Worm (Caenorhabditis elegans) whole organism, late embryonic: ENCODE results near the gene pqn-32.
"Not testable (repeated sequence)": the region's sequence is repeated elsewhere in the genome, so short reads cannot be mapped to it uniquely, and the experiment has no call there.

Experiments
- C08G9.2 ChIP-seq: sonication (generic microtip); optimal IDR thresholded peaks from 2 replicates; lab custom pipeline; 2016; ENCODE audit warnings: mild to moderate bottlenecking, missing genetic modification characterization, moderate library complexity, missing compliant biosample characterization
- C38D4.7 ChIP-seq: fragments of 200-800 bp; sonication (Bioruptor generic); optimal IDR thresholded peaks from 2 replicates; lab custom pipeline; 2018; ENCODE audit warnings: mild to moderate bottlenecking, missing genetic modification characterization, moderate library complexity, missing compliant biosample characterization
- F13H6.1 ChIP-seq: sonication (generic microtip); optimal IDR thresholded peaks from 2 replicates; lab custom pipeline; 2016; ENCODE audit warnings: missing genetic modification characterization, missing compliant biosample characterization
- Y22D7AL.16 ChIP-seq: sonication (generic microtip); optimal IDR thresholded peaks from 2 replicates; lab custom pipeline; 2016; ENCODE audit warnings: missing genetic modification characterization, missing compliant biosample characterization
- ama-1 ChIP-seq: fragments of 150-350 bp; optimal IDR thresholded peaks from 2 replicates; lab custom pipeline; 2014
- ceh-14 ChIP-seq: sonication (generic microtip); optimal IDR thresholded peaks from 2 replicates; lab custom pipeline; 2016; ENCODE audit warnings: missing genotype, missing genetic modification characterization, missing compliant biosample characterization
- ceh-19 ChIP-seq: fragments of 200-800 bp; sonication (Bioruptor generic); optimal IDR thresholded peaks from 2 replicates; lab custom pipeline; 2018; ENCODE audit warnings: mild to moderate bottlenecking, missing genetic modification characterization, missing compliant biosample characterization
- ceh-22 ChIP-seq: sonication (generic microtip); optimal IDR thresholded peaks from 2 replicates; lab custom pipeline; 2017; ENCODE audit warnings: missing biosample characterization, missing genetic modification characterization
- ceh-24 ChIP-seq: sonication (generic microtip); optimal IDR thresholded peaks from 2 replicates; lab custom pipeline; 2016; ENCODE audit warnings: mild to moderate bottlenecking, missing genetic modification characterization, missing compliant biosample characterization
- ceh-30 ChIP-seq: fragments of 150-350 bp; optimal IDR thresholded peaks from 2 replicates; lab custom pipeline; 2014; ENCODE audit warnings: missing biosample characterization, missing genetic modification characterization
- ceh-45 ChIP-seq: fragments of 200-800 bp; sonication (Bioruptor generic); IDR thresholded peaks from 2 replicates; pipeline ENCODE4 v1.3.6; 2022; ENCODE audit warnings: missing genetic modification reagents, missing genetic modification characterization, missing compliant biosample characterization
- che-1 ChIP-seq: sonication (generic microtip); optimal IDR thresholded peaks from 2 replicates; lab custom pipeline; 2016; ENCODE audit warnings: mild to moderate bottlenecking, missing genetic modification characterization, missing compliant biosample characterization
- ets-4 ChIP-seq: sonication (generic microtip); optimal IDR thresholded peaks from 2 replicates; lab custom pipeline; 2016; ENCODE audit warnings: missing genetic modification characterization, missing compliant biosample characterization
- fax-1 ChIP-seq: sonication (generic microtip); optimal IDR thresholded peaks from 2 replicates; lab custom pipeline; 2016; ENCODE audit warnings: missing genotype, missing genetic modification characterization, missing compliant biosample characterization
- fkh-6 ChIP-seq: sonication (generic microtip); optimal IDR thresholded peaks from 2 replicates; lab custom pipeline; 2016; ENCODE audit warnings: missing genetic modification characterization, missing compliant biosample characterization
- hlh-15 ChIP-seq: sonication (generic microtip); optimal IDR thresholded peaks from 2 replicates; lab custom pipeline; 2016; ENCODE audit warnings: missing genetic modification characterization, missing compliant biosample characterization
- hlh-30 ChIP-seq: sonication (generic microtip); optimal IDR thresholded peaks from 2 replicates; lab custom pipeline; 2017; ENCODE audit warnings: antibody characterized with exemption, missing genetic modification characterization, missing compliant biosample characterization; ENCODE audit not compliant: insufficient read depth
- hlh-6 ChIP-seq: sonication (generic microtip); optimal IDR thresholded peaks from 2 replicates; lab custom pipeline; 2016; ENCODE audit warnings: missing genotype, missing genetic modification characterization, missing compliant biosample characterization
- nfya-1 ChIP-seq: sonication (generic microtip); optimal IDR thresholded peaks from 2 replicates; lab custom pipeline; 2017; ENCODE audit warnings: missing genetic modification characterization, mild to moderate bottlenecking, missing compliant biosample characterization, antibody characterized with exemption, moderate library complexity
- nhr-11 ChIP-seq: fragments of 150-350 bp; optimal IDR thresholded peaks from 2 replicates; lab custom pipeline; 2014; ENCODE audit warnings: missing biosample characterization, missing genetic modification characterization
- nhr-232 ChIP-seq: sonication (generic microtip); optimal IDR thresholded peaks from 2 replicates; lab custom pipeline; 2016; ENCODE audit warnings: missing genetic modification characterization, missing compliant biosample characterization
- npax-4 ChIP-seq: sonication (generic microtip); optimal IDR thresholded peaks from 2 replicates; lab custom pipeline; 2016; ENCODE audit warnings: missing genetic modification characterization, missing compliant biosample characterization
- odd-2 ChIP-seq: sonication (generic microtip); optimal IDR thresholded peaks from 2 replicates; lab custom pipeline; 2017; ENCODE audit warnings: antibody characterized with exemption, mild to moderate bottlenecking, missing genetic modification characterization, missing compliant biosample characterization
- pag-3 ChIP-seq: sonication (generic microtip); optimal IDR thresholded peaks from 2 replicates; lab custom pipeline; 2016; ENCODE audit warnings: missing compliant biosample characterization, missing genetic modification characterization, borderline replicate concordance
- pax-1 ChIP-seq: fragments of 150-350 bp; optimal IDR thresholded peaks from 2 replicates; lab custom pipeline; 2014; ENCODE audit warnings: missing biosample characterization, missing genetic modification characterization
- rnt-1 ChIP-seq: sonication (generic microtip); optimal IDR thresholded peaks from 2 replicates; lab custom pipeline; 2016; ENCODE audit warnings: missing genetic modification characterization, missing compliant biosample characterization
- syd-9 ChIP-seq: sonication (generic microtip); optimal IDR thresholded peaks from 2 replicates; lab custom pipeline; 2016; ENCODE audit warnings: mild to moderate bottlenecking, missing genetic modification characterization, moderate library complexity, missing compliant biosample characterization
- tbx-7 ChIP-seq: sonication (generic microtip); optimal IDR thresholded peaks from 2 replicates; lab custom pipeline; 2016; ENCODE audit warnings: missing genotype, missing genetic modification characterization, missing compliant biosample characterization
- unc-42 ChIP-seq: sonication (generic microtip); optimal IDR thresholded peaks from 2 replicates; lab custom pipeline; 2016; ENCODE audit warnings: missing genotype, missing genetic modification characterization, missing compliant biosample characterization
- unc-55 ChIP-seq: sonication (generic microtip); optimal IDR thresholded peaks from 2 replicates; lab custom pipeline; 2017; ENCODE audit warnings: missing biosample characterization, missing genetic modification reagents, missing genetic modification characterization
- unc-86 ChIP-seq: sonication (generic microtip); optimal IDR thresholded peaks from 2 replicates; lab custom pipeline; 2016; ENCODE audit warnings: missing genetic modification characterization, missing compliant biosample characterization
- zip-5 ChIP-seq: sonication (generic microtip); optimal IDR thresholded peaks from 2 replicates; lab custom pipeline; 2016; ENCODE audit warnings: missing genetic modification characterization, missing compliant biosample characterization

The pqn-32 gene

DNA sequence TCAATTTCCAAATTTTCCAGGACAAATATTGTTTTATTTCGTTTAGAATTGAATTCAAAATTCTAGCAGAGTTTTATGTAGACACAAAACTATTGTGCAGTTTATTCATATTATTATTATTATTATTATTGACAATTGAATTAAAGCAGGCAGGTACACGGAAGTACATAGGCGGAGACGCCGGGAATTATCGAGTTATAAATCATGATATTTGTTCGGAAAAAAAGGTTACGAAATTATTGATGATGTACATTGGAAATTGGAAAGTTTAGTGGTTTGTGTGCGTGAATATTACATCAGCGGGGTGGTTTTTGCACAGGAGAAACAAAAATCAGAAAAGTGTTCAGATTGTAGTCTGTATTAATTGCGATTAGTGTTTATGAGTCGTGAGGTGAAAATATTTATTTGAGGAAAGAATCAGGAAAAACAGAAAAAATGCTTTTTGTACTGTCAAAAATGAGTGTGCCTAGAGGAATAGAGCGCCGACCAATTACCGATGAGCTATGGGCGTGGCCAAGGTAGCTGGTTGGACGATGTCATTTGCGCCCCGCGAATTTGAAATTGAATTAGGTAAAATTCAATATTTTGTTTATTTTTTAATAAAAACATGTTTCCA lies 31.4 kb upstream of the pqn-32 start:
- TF ChIP-seq tbx-7 (tag; lab: Kevin White, UChicago) (no peak), F13H6.1 (tag; lab: Kevin White, UChicago) (no peak)

DNA sequence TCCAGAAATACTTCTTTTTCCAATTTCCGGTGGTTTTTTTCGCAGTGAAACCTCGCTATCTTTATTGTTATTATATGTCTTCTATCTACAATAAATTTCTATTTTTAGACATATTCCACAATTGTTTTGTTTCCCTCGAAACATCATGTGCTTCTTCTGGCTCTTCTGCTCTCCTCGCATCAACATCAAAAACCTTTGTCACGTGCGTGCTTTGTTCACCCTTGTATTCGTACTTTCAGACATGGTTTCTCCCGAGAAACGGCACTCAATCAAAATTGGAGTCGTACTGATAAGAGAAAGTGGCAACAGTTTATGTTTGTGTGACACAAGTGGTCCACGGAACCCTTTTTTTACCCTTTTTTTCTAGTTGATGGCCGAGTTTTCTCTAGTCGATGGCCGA lies 30.1 kb upstream of the pqn-32 start:
- TF ChIP-seq Y22D7AL.16 (tag; lab: Kevin White, UChicago) (no peak), zip-5 (tag; lab: Kevin White, UChicago) (no peak), ets-4 (tag; lab: Kevin White, UChicago) (no peak), syd-9 (no peak), npax-4 (tag; lab: Kevin White, UChicago) (no peak), ceh-45 (GFP tag; lab: Robert Waterston, UW) (no peak), ceh-24 (tag; lab: Kevin White, UChicago) (no peak), C38D4.7 (GFP tag; lab: Kevin White, UChicago) (no peak), ceh-22 (no peak), nfya-1 (no peak), fax-1 (tag; lab: Kevin White, UChicago) (no peak), ceh-30 (no peak), hlh-30 (no peak), che-1 (tag; lab: Kevin White, UChicago) (no peak), pax-1 (tag; lab: Kevin White, UChicago) (no peak), hlh-6 (tag; lab: Kevin White, UChicago) (no peak)

DNA sequence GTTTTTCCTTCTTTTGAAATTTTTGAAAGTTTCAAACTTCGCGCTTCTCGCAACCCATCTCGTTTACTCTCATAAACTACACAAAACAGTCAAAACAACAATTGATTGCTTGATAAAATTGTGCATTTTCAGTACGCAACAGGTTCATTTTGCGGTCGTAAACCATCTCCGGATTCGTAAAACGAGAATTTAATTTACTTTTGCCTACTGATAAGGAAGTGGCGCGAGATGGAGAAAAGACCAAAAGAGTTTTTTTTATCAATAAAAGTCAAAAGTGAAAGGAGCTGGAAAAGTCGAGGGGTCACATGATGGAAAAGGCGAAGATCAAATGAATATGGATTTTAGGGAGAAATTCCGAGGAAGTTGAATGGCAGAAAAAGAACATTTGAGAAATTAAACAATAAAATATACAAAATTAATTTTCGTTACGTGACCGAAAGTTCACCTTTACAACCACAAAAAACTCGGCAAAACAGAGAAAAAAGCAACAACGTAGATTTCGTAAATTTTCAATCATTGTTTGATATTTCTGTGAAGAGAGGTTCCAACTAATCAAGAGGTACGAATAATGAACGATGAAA lies 28.9 kb upstream of the pqn-32 start, which contains the start of gene F42G4.6:
F42G4.6 (plus strand) TSS at position 531 of the 581 bp plus-strand sequence.
- no peak for TF ChIP-seq hlh-15 (tag; lab: Kevin White, UChicago)
- no peak for TF ChIP-seq odd-2 (tag; lab: Kevin White, UChicago)
- TF ChIP-seq ceh-14, result no peak
- no peak for TF ChIP-seq ceh-22
- no peak for TF ChIP-seq nhr-232
- no peak for TF ChIP-seq nhr-11 (tag; lab: Kevin White, UChicago)
- no peak for TF ChIP-seq ama-1 (lab: Kevin White, UChicago)
- TF ChIP-seq hlh-6 (tag; lab: Kevin White, UChicago), result no peak
- no peak for TF ChIP-seq fkh-6
- no peak for TF ChIP-seq C08G9.2 (tag; lab: Kevin White, UChicago)
- no peak for TF ChIP-seq unc-42 (tag; lab: Kevin White, UChicago)

DNA sequence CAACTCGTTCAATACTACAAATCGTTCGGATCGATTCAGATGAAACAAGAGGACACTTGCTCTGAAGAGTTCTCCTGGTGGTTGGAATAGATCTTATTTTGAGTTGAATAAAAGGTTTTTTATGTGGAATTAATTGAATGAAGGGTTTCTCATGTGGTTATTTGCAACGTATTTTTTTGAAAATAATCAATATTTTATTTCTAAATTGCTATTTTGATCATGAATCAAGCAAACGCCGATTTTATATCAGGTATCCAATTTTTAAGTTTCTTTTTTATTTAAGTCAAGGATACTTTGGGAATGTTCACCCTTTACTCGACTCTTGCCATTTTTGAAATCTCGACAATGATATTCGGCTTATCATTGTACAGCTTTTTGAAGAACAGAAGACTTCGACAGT lies 27.2 kb upstream of the pqn-32 start, which contains the start of gene Y81G3A.2:
Y81G3A.2 (plus strand) TSS at position 301 of the 400 bp plus-strand sequence.
- not testable (repeated sequence) for TF ChIP-seq F13H6.1 (tag; lab: Kevin White, UChicago); unc-86 (tag; lab: Kevin White, UChicago); ceh-14

DNA sequence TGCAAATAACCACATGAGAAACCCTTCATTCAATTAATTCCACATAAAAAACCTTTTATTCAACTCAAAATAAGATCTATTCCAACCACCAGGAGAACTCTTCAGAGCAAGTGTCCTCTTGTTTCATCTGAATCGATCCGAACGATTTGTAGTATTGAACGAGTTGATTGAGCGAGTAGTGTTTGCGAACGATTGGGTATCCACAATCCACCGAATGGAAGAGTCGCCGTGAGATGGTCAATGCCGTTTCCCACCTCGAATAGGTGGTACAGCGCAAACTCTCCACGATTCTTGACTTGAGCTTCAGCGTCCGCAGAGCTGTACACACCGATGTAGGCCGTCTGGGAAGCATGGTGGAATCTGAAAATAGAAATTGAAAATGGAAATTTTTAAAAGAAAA lies 25.4 kb upstream of the pqn-32 start, which contains the start of gene Y81G3A.6:
Y81G3A.6 (minus strand) TSS at position 101 of the 400 bp plus-strand sequence.
- not testable (repeated sequence) for TF ChIP-seq unc-55 (GFP tag; lab: Kevin White, UChicago); ets-4 (tag; lab: Kevin White, UChicago); pag-3 (tag; lab: Kevin White, UChicago)

DNA sequence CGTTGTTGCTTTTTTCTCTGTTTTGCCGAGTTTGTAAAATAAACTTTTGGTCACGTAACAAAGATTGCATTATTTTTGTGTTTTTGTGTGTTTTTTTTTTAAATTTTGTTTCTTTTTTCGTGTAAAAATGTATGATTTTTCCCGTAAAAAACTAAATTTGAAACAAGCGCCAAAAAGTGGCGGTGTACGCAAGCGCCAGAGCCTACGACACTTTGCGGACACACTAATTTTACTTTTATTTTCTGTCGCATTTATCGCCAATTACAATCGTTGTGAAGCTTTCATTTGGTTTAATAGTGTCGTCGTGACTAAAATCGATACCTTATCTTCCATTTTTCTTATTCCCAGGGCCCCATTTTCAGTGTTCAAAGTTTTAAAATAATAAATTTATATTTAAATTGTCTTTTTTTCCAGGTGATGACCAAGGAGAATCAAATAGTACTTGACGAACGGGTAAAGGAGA lies 24.0 kb upstream of the pqn-32 start, which contains the start of the genes Y81G3A.1 and gcn-2:
Y81G3A.1 (minus strand) TSS at position 175 of the 463 bp plus-strand sequence.
gcn-2 (plus strand) TSS at position 413 of the 463 bp plus-strand sequence.
- TF ChIP-seq unc-42 (tag; lab: Kevin White, UChicago) (peak; percentile 13), nfya-1 (peak; percentile 17), npax-4 (tag; lab: Kevin White, UChicago) (no peak), rnt-1 (tag; lab: Kevin White, UChicago) (no peak), ceh-19 (no peak)
